Worm (Caenorhabditis elegans): ENCODE data around the gene C13A2.1.

DNA sequence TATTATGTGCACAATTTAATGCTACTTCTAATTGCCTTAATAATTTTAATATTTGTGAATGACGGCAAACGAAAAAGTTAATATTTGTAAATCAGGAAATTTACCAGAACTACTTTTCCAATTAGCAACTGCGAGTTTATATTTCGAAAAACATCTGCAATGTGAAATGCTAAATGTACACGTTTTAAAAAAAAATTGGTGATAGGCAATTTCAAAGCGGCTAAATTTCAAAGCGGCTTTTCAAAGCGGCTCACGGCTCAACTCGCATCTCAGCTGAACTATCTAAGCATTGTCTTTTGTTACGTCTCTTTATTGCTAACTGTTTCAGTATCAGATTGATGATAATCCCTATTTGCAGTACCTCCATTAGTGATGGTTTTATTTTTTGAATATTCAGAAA, 51.0 kb downstream of the C13A2.1 start, which contains the start of gene srh-187:
- TF ChIP-seq med-1 (GFP tag; optimal IDR thresholded peaks at IDR 0.05; ENCODE audit: insufficient read depth) (no peak), T22C8.4 (GFP tag; IDR thresholded peaks at IDR 0.05) (no peak), klf-2 (GFP tag; conservative IDR thresholded peaks at IDR 0.05) (no peak), flt-1 (GFP tag; IDR thresholded peaks at IDR 0.05) (no peak), ref-1 (GFP tag; conservative IDR thresholded peaks at IDR 0.05) (no peak), ztf-23 (GFP tag; IDR thresholded peaks at IDR 0.05) (no peak)

All from whole organism, midembryonic.